Fruit fly (Drosophila melanogaster): ENCODE data around the gene alpha-Est6.

Gene alpha-Est6

DNA sequence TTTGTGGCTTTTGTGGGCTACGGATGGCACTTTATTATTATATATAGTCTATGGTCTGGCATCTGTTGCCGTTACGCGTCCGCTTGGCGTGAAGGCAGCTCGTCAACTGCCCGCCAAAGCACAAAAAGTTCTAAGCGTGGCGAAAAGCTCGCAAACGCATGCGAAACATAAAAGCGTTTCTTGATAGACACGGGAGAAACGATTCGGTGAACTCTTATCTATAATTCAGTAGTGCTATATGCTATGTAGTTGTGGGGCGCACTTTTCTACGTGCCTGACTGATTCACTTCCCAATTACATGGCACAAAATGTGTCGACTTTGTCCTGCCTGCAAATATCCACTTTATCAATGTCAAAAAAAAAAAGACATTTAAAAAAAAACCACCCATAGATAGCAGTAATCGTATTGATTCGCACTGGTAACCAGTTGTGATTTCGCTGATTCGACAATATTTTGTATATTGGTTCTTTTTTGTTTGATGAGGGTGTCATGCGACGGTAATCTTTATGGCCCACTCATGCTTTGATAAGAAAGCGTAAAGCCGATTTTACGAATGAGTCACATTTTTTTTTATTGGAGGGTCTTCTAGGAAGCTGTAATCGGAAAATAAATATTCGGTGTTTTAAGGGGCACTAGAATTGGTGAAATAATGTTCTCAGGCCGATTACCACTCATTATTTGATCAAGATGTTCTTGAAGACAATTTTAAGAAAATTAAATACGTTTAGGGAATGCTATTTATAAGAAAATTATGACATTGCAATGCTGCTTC lies 23.4 kb downstream of the alpha-Est6 start, which contains the start of gene alpha-Est9 (continued):
- TF ChIP-seq NK7.1 (GFP tag; optimal IDR thresholded peaks at IDR 0.05) (no peak), CG2202 (tag; optimal IDR thresholded peaks at IDR 0.05) (no peak), Oli (tag; optimal IDR thresholded peaks at IDR 0.05) (no peak), cad (GFP tag; optimal IDR thresholded peaks at IDR 0.05) (no peak), Fer3 (tag; optimal IDR thresholded peaks at IDR 0.05) (no peak), CG18011 (GFP tag; optimal IDR thresholded peaks at IDR 0.05) (no peak), CG31388 (GFP tag; optimal IDR thresholded peaks at IDR 0.05) (no peak), CG14441 (GFP tag; IDR thresholded peaks at IDR 0.05) (no peak), CG34376 (GFP tag; optimal IDR thresholded peaks at IDR 0.05) (peak; percentile 93), Poxn (GFP tag; IDR thresholded peaks at IDR 0.05) (no peak), Bteb2 (GFP tag; optimal IDR thresholded peaks at IDR 0.05) (no peak), CG6654 (GFP tag; optimal IDR thresholded peaks at IDR 0.05) (no peak), CG14050 (GFP tag; IDR thresholded peaks at IDR 0.05) (no peak), CG1832 (GFP tag; optimal IDR thresholded peaks at IDR 0.05) (no peak), CG15269 (tag; optimal IDR thresholded peaks at IDR 0.05) (no peak), CG4820 (GFP tag; optimal IDR thresholded peaks at IDR 0.05) (no peak), sim (GFP tag; IDR thresholded peaks at IDR 0.05) (no peak), Mad (GFP tag; optimal IDR thresholded peaks at IDR 0.05) (no peak), Abd-B (GFP tag; optimal IDR thresholded peaks at IDR 0.05) (no peak), z (GFP tag; IDR thresholded peaks at IDR 0.05) (no peak), ash1 (GFP tag; optimal IDR thresholded peaks at IDR 0.05) (no peak), lov (optimal IDR thresholded peaks at IDR 0.05) (no peak), lov (GFP tag; IDR thresholded peaks at IDR 0.05) (no peak), Sin3A (optimal IDR thresholded peaks at IDR 0.05) (no peak), ro (GFP tag; IDR thresholded peaks at IDR 0.05) (no peak), CG33213 (GFP tag; optimal IDR thresholded peaks at IDR 0.05) (no peak), Rfx (GFP tag; IDR thresholded peaks at IDR 0.05) (peak; percentile 50; the same call in 1 of the 2 replicates), CG2678 (tag; optimal IDR thresholded peaks at IDR 0.05) (no peak), Adf1 (GFP tag; IDR thresholded peaks at IDR 0.05) (peak; percentile 17; the same call in 1 of the 2 replicates), tin (GFP tag; optimal IDR thresholded peaks at IDR 0.05) (no peak), Atf-2 (GFP tag; optimal IDR thresholded peaks at IDR 0.05) (no peak), lbe (GFP tag; optimal IDR thresholded peaks at IDR 0.05) (peak; percentile 25), CG3407 (GFP tag; optimal IDR thresholded peaks at IDR 0.05) (no peak), Sox100B (GFP tag; optimal IDR thresholded peaks at IDR 0.05) (no peak), Med (GFP tag) (peak; percentile 87), kni (GFP tag; optimal IDR thresholded peaks at IDR 0.05) (no peak), phol (tag; optimal IDR thresholded peaks at IDR 0.05) (no peak), CG6854 (GFP tag; optimal IDR thresholded peaks at IDR 0.05) (no peak), NC2β (GFP tag; optimal IDR thresholded peaks at IDR 0.05) (no peak), CG11560 (tag; IDR thresholded peaks at IDR 0.05) (no peak), CG17912 (GFP tag; optimal IDR thresholded peaks at IDR 0.05) (no peak), bcd (GFP tag; optimal IDR thresholded peaks at IDR 0.05) (no peak), CG34224 (GFP tag; IDR thresholded peaks at IDR 0.05; ENCODE audit: partially characterized antibody) (0 out of 3 replicates have a peak, but pooled peaks have one; percentile 22), Ssrp (tag; optimal IDR thresholded peaks at IDR 0.05) (no peak), gro (GFP tag; optimal IDR thresholded peaks at IDR 0.05) (peak; percentile 23), Pdp1 (GFP tag; optimal IDR thresholded peaks at IDR 0.05) (peak in 1 of 2 experiments; percentile 38), Stat92E (GFP tag; optimal IDR thresholded peaks at IDR 0.05) (no peak), Nf-YC (tag; optimal IDR thresholded peaks at IDR 0.05) (no peak), Dp (GFP tag; optimal IDR thresholded peaks at IDR 0.05) (no peak), HmgZ (tag; optimal IDR thresholded peaks at IDR 0.05) (peak; percentile 11)
